Fruit fly (Drosophila melanogaster) whole organism, embryonic: ENCODE data around the gene RpS28-like.

Source experiments
- ATbp ChIP-seq: fragments of 200-800 bp; sonication (Bioruptor generic); optimal IDR thresholded peaks from 2 replicates; lab custom pipeline; 2017; ENCODE audit warnings: missing biosample characterization, mild to moderate bottlenecking, missing genetic modification characterization, missing genetic modification reagents
- CG10267 ChIP-seq: fragments of 200-800 bp; sonication (Bioruptor generic); optimal IDR thresholded peaks from 2 replicates; lab custom pipeline; 2018; ENCODE audit warnings: missing biosample characterization, mild to moderate bottlenecking, missing genetic modification characterization, moderate library complexity
- CG11093 ChIP-seq: fragments of 200-800 bp; sonication (Bioruptor generic); IDR thresholded peaks from 3 replicates; pipeline ENCODE4 v1.3.6; 2022; ENCODE audit warnings: missing biosample characterization, missing genetic modification characterization
- CG11696 ChIP-seq: fragments of 200-800 bp; sonication (Bioruptor generic); IDR thresholded peaks from 2 replicates; pipeline ENCODE4 v1.3.6; 2022; ENCODE audit warnings: missing biosample characterization, missing genetic modification characterization
- CG12236 ChIP-seq: fragments of 200-800 bp; sonication (Bioruptor generic); optimal IDR thresholded peaks from 2 replicates; lab custom pipeline; 2016; ENCODE audit warnings: missing biosample characterization, missing genetic modification characterization
- CG12391 ChIP-seq: fragments of 200-800 bp; sonication (Bioruptor generic); optimal IDR thresholded peaks from 3 replicates; lab custom pipeline; 2018; ENCODE audit warnings: missing biosample characterization, mild to moderate bottlenecking, missing genetic modification characterization, moderate library complexity
- CG12769 ChIP-seq: fragments of 200-800 bp; sonication (Bioruptor generic); optimal IDR thresholded peaks from 2 replicates; lab custom pipeline; 2019; ENCODE audit warnings: missing biosample characterization, mild to moderate bottlenecking, missing genetic modification characterization, moderate library complexity
- CG13287 ChIP-seq: fragments of 200-800 bp; sonication (Bioruptor generic); IDR thresholded peaks from 2 replicates; pipeline ENCODE4 v1.3.6; 2022; ENCODE audit warnings: missing biosample characterization, missing genetic modification characterization; ENCODE audit not compliant: partially characterized antibody
- CG1603 ChIP-seq: fragments of 200-800 bp; sonication (Bioruptor generic); optimal IDR thresholded peaks from 2 replicates; lab custom pipeline; 2019; ENCODE audit warnings: missing biosample characterization, mild to moderate bottlenecking, missing genetic modification characterization, moderate library complexity
- CG1792 ChIP-seq: fragments of 200-800 bp; sonication (Bioruptor generic); optimal IDR thresholded peaks from 2 replicates; lab custom pipeline; 2016; ENCODE audit warnings: missing biosample characterization, missing genetic modification characterization
- CG2116 ChIP-seq: fragments of 200-800 bp; sonication (Bioruptor generic); optimal IDR thresholded peaks from 3 replicates; lab custom pipeline; 2018; ENCODE audit warnings: missing biosample characterization, mild to moderate bottlenecking, missing genetic modification characterization
- CG30020 ChIP-seq: fragments of 200-800 bp; optimal IDR thresholded peaks from 2 replicates; lab custom pipeline; 2019; ENCODE audit warnings: missing biosample characterization, mild to moderate bottlenecking, missing genetic modification characterization, moderate library complexity
- CG30403 ChIP-seq: fragments of 200-800 bp; sonication (Bioruptor generic); optimal IDR thresholded peaks from 3 replicates; lab custom pipeline; 2016; ENCODE audit warnings: missing biosample characterization, missing genetic modification characterization
- CG3163 ChIP-seq: fragments of 200-800 bp; sonication (Bioruptor generic); optimal IDR thresholded peaks from 3 replicates; lab custom pipeline; 2016; ENCODE audit warnings: missing biosample characterization, missing genetic modification characterization
- CG33557 ChIP-seq: fragments of 200-800 bp; sonication (Bioruptor generic); optimal IDR thresholded peaks from 2 replicates; lab custom pipeline; 2019; ENCODE audit warnings: missing biosample characterization, mild to moderate bottlenecking, missing genetic modification characterization, moderate library complexity
- CG34224 ChIP-seq: fragments of 200-800 bp; sonication (Bioruptor generic); IDR thresholded peaks from 3 replicates; pipeline ENCODE4 v1.3.6; 2022; ENCODE audit warnings: missing biosample characterization, missing genetic modification characterization; ENCODE audit not compliant: partially characterized antibody
- CG5180 ChIP-seq: fragments of 200-800 bp; sonication (Bioruptor generic); optimal IDR thresholded peaks from 3 replicates; lab custom pipeline; 2017; ENCODE audit warnings: missing biosample characterization, missing genetic modification characterization, mild to moderate bottlenecking, moderate library complexity, missing genetic modification reagents
- CG6254 ChIP-seq: fragments of 200-800 bp; sonication (Bioruptor generic); optimal IDR thresholded peaks from 3 replicates; lab custom pipeline; 2017; ENCODE audit warnings: mild to moderate bottlenecking, missing biosample characterization, missing genetic modification reagents, missing genetic modification characterization
- CG7556 ChIP-seq: fragments of 200-800 bp; sonication (Bioruptor generic); optimal IDR thresholded peaks from 2 replicates; lab custom pipeline; 2017; ENCODE audit warnings: missing biosample characterization, mild to moderate bottlenecking, missing genetic modification characterization
- CG7786 ChIP-seq: fragments of 200-800 bp; sonication (Bioruptor generic); optimal IDR thresholded peaks from 2 replicates; lab custom pipeline; 2016; ENCODE audit warnings: missing biosample characterization, missing genetic modification characterization
- CG8290 ChIP-seq, 3 experiments: fragments of 200-800 bp; sonication (Bioruptor generic); optimal IDR thresholded peaks; 2 replicates each; lab custom pipeline; 2016 to 2019; ENCODE audit warnings: missing biosample characterization in 3 of 3, missing genetic modification characterization in 3 of 3, mild to moderate bottlenecking in 2 of 3, moderate library complexity in 1 of 3
- Chrac-16 ChIP-seq: fragments of 200-800 bp; sonication (Bioruptor generic); optimal IDR thresholded peaks from 3 replicates; lab custom pipeline; 2016; ENCODE audit warnings: missing biosample characterization, missing genetic modification characterization
- Dfd ChIP-seq, 2 experiments: fragments of >200 bp; optimal IDR thresholded peaks; 2 replicates each; lab custom pipeline; 2017; ENCODE audit warnings: missing biosample characterization in 2 of 2, missing genetic modification characterization in 2 of 2
- Hmr ChIP-seq: fragments of 200-800 bp; sonication (Bioruptor generic); optimal IDR thresholded peaks from 3 replicates; lab custom pipeline; 2017; ENCODE audit warnings: mild to moderate bottlenecking, missing biosample characterization, missing genetic modification reagents, missing genetic modification characterization
- MBD-R2 ChIP-seq: fragments of 200-800 bp; sonication (Bioruptor generic); IDR thresholded peaks from 2 replicates; pipeline ENCODE4 v1.3.6; 2022; ENCODE audit warnings: missing biosample characterization, missing genetic modification characterization
- Med ChIP-seq: fragments of 200-800 bp; sonication (Bioruptor generic); peaks from one replicate; lab custom pipeline; 2016; ENCODE audit warnings: missing biosample characterization, missing genetic modification characterization, mild to moderate bottlenecking, inconsistent platforms, moderate library complexity
- NFAT ChIP-seq: fragments of 200-800 bp; sonication (Bioruptor generic); IDR thresholded peaks from 2 replicates; pipeline ENCODE4 v1.3.6; 2022; ENCODE audit warnings: missing biosample characterization, missing genetic modification characterization
- Nf-YC ChIP-seq: fragments of 200-800 bp; optimal IDR thresholded peaks from 3 replicates; lab custom pipeline; 2019; ENCODE audit warnings: missing biosample characterization, mild to moderate bottlenecking, missing genetic modification characterization, moderate library complexity
- PHDP ChIP-seq: fragments of 200-800 bp; sonication (Bioruptor generic); optimal IDR thresholded peaks from 3 replicates; lab custom pipeline; 2018; ENCODE audit warnings: missing biosample characterization, mild to moderate bottlenecking, missing genetic modification characterization, moderate library complexity
- ab ChIP-seq: fragments of 200-800 bp; sonication (Bioruptor generic); optimal IDR thresholded peaks from 2 replicates; lab custom pipeline; 2016; ENCODE audit warnings: missing biosample characterization, missing genetic modification characterization
- aop ChIP-seq: fragments of 200-800 bp; sonication (Bioruptor generic); IDR thresholded peaks from 2 replicates; pipeline ENCODE4 v1.3.6; 2022; ENCODE audit warnings: missing biosample characterization, missing genetic modification characterization
- ase ChIP-seq: fragments of 200-800 bp; sonication (Bioruptor generic); IDR thresholded peaks from 3 replicates; pipeline ENCODE4 v1.3.6; 2022; ENCODE audit warnings: missing biosample characterization, missing genetic modification characterization
- bab2 ChIP-seq: fragments of 200-800 bp; sonication (Bioruptor generic); optimal IDR thresholded peaks from 2 replicates; lab custom pipeline; 2016; ENCODE audit warnings: missing biosample characterization, missing genetic modification characterization
- bbx ChIP-seq: fragments of 200-800 bp; sonication (Bioruptor generic); IDR thresholded peaks from 2 replicates; pipeline ENCODE4 v1.3.6; 2022; ENCODE audit warnings: missing biosample characterization, missing genetic modification characterization; ENCODE audit not compliant: partially characterized antibody
- cas ChIP-seq: fragments of 200-800 bp; sonication (Bioruptor generic); IDR thresholded peaks from 2 replicates; pipeline ENCODE4 v1.3.6; 2022; ENCODE audit warnings: missing biosample characterization, missing genetic modification characterization
- chm ChIP-seq: fragments of 200-800 bp; sonication (Bioruptor generic); IDR thresholded peaks from 2 replicates; pipeline ENCODE4 v1.3.6; 2022; ENCODE audit warnings: missing biosample characterization, missing genetic modification characterization
- ci ChIP-seq: fragments of 200-800 bp; sonication (Bioruptor generic); IDR thresholded peaks from 3 replicates; pipeline ENCODE4 v1.3.6; 2022; ENCODE audit warnings: missing biosample characterization, missing genetic modification characterization
- dm ChIP-seq: fragments of 200-800 bp; sonication (Bioruptor generic); optimal IDR thresholded peaks from 3 replicates; lab custom pipeline; 2016; ENCODE audit warnings: missing biosample characterization, missing genetic modification characterization
- ems ChIP-seq: fragments of 200-800 bp; sonication (Bioruptor generic); optimal IDR thresholded peaks from 3 replicates; lab custom pipeline; 2016; ENCODE audit warnings: missing biosample characterization, missing genetic modification characterization
- her ChIP-seq: fragments of 200-800 bp; sonication (Bioruptor generic); optimal IDR thresholded peaks from 2 replicates; lab custom pipeline; 2016; ENCODE audit warnings: missing biosample characterization, missing genetic modification characterization
- inv ChIP-seq: fragments of 200-800 bp; sonication (Bioruptor generic); IDR thresholded peaks from 2 replicates; pipeline ENCODE4 v1.3.6; 2022; ENCODE audit warnings: missing biosample characterization, missing genetic modification characterization; ENCODE audit not compliant: partially characterized antibody
- lmd ChIP-seq: fragments of 200-800 bp; sonication (Bioruptor generic); IDR thresholded peaks from 2 replicates; pipeline ENCODE4 v1.3.6; 2022; ENCODE audit warnings: missing biosample characterization, missing genetic modification characterization
- pb ChIP-seq: fragments of 200-800 bp; sonication (Bioruptor generic); optimal IDR thresholded peaks from 3 replicates; lab custom pipeline; 2016; ENCODE audit warnings: missing biosample characterization, missing genetic modification characterization
- row ChIP-seq: fragments of 200-800 bp; sonication (Bioruptor generic); IDR thresholded peaks from 3 replicates; pipeline ENCODE4 v1.3.6; 2022; ENCODE audit warnings: missing biosample characterization, missing genetic modification characterization
- scrt ChIP-seq: fragments of 200-800 bp; sonication (Bioruptor generic); optimal IDR thresholded peaks from 2 replicates; lab custom pipeline; 2018; ENCODE audit warnings: missing biosample characterization, mild to moderate bottlenecking, missing genetic modification characterization, moderate library complexity
- shn ChIP-seq: fragments of 200-800 bp; sonication (Bioruptor generic); optimal IDR thresholded peaks from 3 replicates; lab custom pipeline; 2016; ENCODE audit warnings: missing biosample characterization, missing genetic modification characterization
- sr ChIP-seq: fragments of 200-800 bp; sonication (Bioruptor generic); IDR thresholded peaks from 3 replicates; pipeline ENCODE4 v1.3.6; 2022; ENCODE audit warnings: missing biosample characterization, missing genetic modification characterization
- ssp ChIP-seq: fragments of 200-800 bp; sonication (Bioruptor generic); IDR thresholded peaks from 2 replicates; pipeline ENCODE4 v1.3.6; 2022; ENCODE audit warnings: missing biosample characterization, missing genetic modification characterization
- stwl ChIP-seq: fragments of 200-800 bp; sonication (Bioruptor generic); optimal IDR thresholded peaks from 3 replicates; lab custom pipeline; 2018; ENCODE audit warnings: missing biosample characterization, mild to moderate bottlenecking, missing genetic modification characterization, moderate library complexity
- tap ChIP-seq: fragments of 200-800 bp; optimal IDR thresholded peaks from 3 replicates; lab custom pipeline; 2019; ENCODE audit warnings: missing biosample characterization, mild to moderate bottlenecking, missing genetic modification characterization, moderate library complexity

Gene RpS28-like

dm6 chr2L:9437216-9437715, 662 bp downstream of the RpS28-like start, which contains the start of gene numb (continued):
- TF ChIP-seq CG11696 (GFP tag; lab: Robert Waterston, UW) (no peak), CG7786 (no peak), pb (GFP tag; lab: Kevin White, UChicago) (no peak), CG1792 (GFP tag; lab: Kevin White, UChicago) (no peak), ssp (GFP tag; lab: Robert Waterston, UW) (no peak), chm (GFP tag; lab: Robert Waterston, UW) (peak; percentile 69; the same call in 1 of the 2 replicates), aop (GFP tag; lab: Robert Waterston, UW) (no peak), stwl (tag; lab: Kevin White, UChicago) (peak; percentile 52), PHDP (tag; lab: Kevin White, UChicago) (no peak), CG6254 (no peak), shn (no peak), CG5180 (GFP tag; lab: Kevin White, UChicago) (peak; percentile 18), CG34224 (GFP tag; lab: Robert Waterston, UW) (no peak), CG11093 (GFP tag; lab: Robert Waterston, UW) (0 out of 3 replicates have a peak, but pooled peaks have one; percentile 24), bab2 (no peak), lmd (GFP tag; lab: Robert Waterston, UW) (no peak), CG12236 (GFP tag; lab: Kevin White, UChicago) (no peak), ci (GFP tag; lab: Robert Waterston, UW) (peak; percentile 71; the same call in 2 of the 3 replicates), NFAT (no peak), MBD-R2 (GFP tag; lab: Robert Waterston, UW) (peak; percentile 17; the same call in 1 of the 2 replicates), ATbp (GFP tag; lab: Kevin White, UChicago) (no peak), sr (peak; percentile 58; the same call in 2 of the 3 replicates), CG12769 (tag; lab: Kevin White, UChicago) (peak; percentile 36), ems (GFP tag; lab: Kevin White, UChicago) (no peak), ase (GFP tag; lab: Robert Waterston, UW) (0 out of 3 replicates have a peak, but pooled peaks have one; percentile 12), dm (GFP tag; lab: Kevin White, UChicago) (peak; percentile 42), bbx (GFP tag; lab: Robert Waterston, UW) (peak; percentile 18; the same call in 1 of the 2 replicates), Hmr (peak; percentile 46), Nf-YC (tag; lab: Kevin White, UChicago) (peak; percentile 40), scrt (GFP tag; lab: Kevin White, UChicago) (peak; percentile 32), CG10267 (tag; lab: Kevin White, UChicago) (no peak), row (peak; percentile 43; the same call in 2 of the 3 replicates), CG3163 (GFP tag; lab: Kevin White, UChicago) (peak; percentile 48), CG12391 (tag; lab: Kevin White, UChicago) (no peak), CG2116 (GFP tag; lab: Kevin White, UChicago) (peak; percentile 23), Dfd (GFP tag; optimal IDR thresholded peaks at IDR 0.05; lab: Kevin White, UChicago) (peak in 1 of 2 experiments; percentile 33), CG33557 (GFP tag; lab: Kevin White, UChicago) (no peak), CG7556 (GFP tag; lab: Kevin White, UChicago) (no peak), cas (no peak), Chrac-16 (GFP tag; lab: Kevin White, UChicago) (no peak), ab (GFP tag; lab: Kevin White, UChicago) (no peak), Med (GFP tag; lab: Kevin White, UChicago) (peak; percentile 42), her (GFP tag; lab: Kevin White, UChicago) (no peak), inv (GFP tag; lab: Robert Waterston, UW) (no peak), CG8290 (GFP tag; optimal IDR thresholded peaks at IDR 0.05; lab: Kevin White, UChicago) (no peak), CG8290 (tag; optimal IDR thresholded peaks at IDR 0.05; lab: Kevin White, UChicago) (peak in 1 of 2 experiments; percentile 49), tap (tag; lab: Kevin White, UChicago) (peak; percentile 10), CG13287 (GFP tag; lab: Robert Waterston, UW) (peak; percentile 32; the same call in 1 of the 2 replicates), CG1603 (tag; lab: Kevin White, UChicago) (peak; percentile 18), CG30020 (tag; lab: Kevin White, UChicago) (no peak), CG30403 (GFP tag; lab: Kevin White, UChicago) (no peak)
